Fruit fly (Drosophila melanogaster) whole organism: ENCODE data around the gene CenB1A.

ENCODE experiments used
- CG8478 ChIP-seq: fragments of >200 bp; optimal IDR thresholded peaks from 2 replicates; lab custom pipeline; 2018; ENCODE audit warnings: inconsistent platforms
- pan ChIP-seq: fragments of >200 bp; optimal IDR thresholded peaks from 2 replicates; lab custom pipeline; 2017
- psq ChIP-seq: fragments of >200 bp; optimal IDR thresholded peaks from 2 replicates; lab custom pipeline; 2017
- usp ChIP-seq: fragments of >200 bp; optimal IDR thresholded peaks from 2 replicates; lab custom pipeline; 2017; ENCODE audit warnings: missing biosample characterization, missing genetic modification characterization, mixed read lengths

- no peak for TF ChIP-seq pan (lab: Kevin White, UChicago)
- no peak for TF ChIP-seq CG8478 (lab: Kevin White, UChicago)
- no peak for TF ChIP-seq psq (lab: Kevin White, UChicago)
- TF ChIP-seq usp (GFP tag; lab: Kevin White, UChicago) = no peak
Measured at dm6 chr3R:23138439-23138838, 20.2 kb downstream of the CenB1A start.
